Worm (Caenorhabditis elegans) whole organism, L3 larva: ENCODE data around the gene tir-1.

Experiments
- R02D3.7 ChIP-seq: fragments of 150-350 bp; optimal IDR thresholded peaks from 2 replicates; lab custom pipeline; 2014; ENCODE audit warnings: missing biosample characterization, missing genetic modification characterization
- ZK546.5 ChIP-seq: sonication (generic microtip); optimal IDR thresholded peaks from 2 replicates; lab custom pipeline; 2017; ENCODE audit warnings: missing biosample characterization, missing genetic modification characterization
- aly-2 ChIP-seq: fragments of 150-350 bp; optimal IDR thresholded peaks from 2 replicates; lab custom pipeline; 2014; ENCODE audit warnings: missing biosample characterization, missing genetic modification characterization
- ama-1 ChIP-seq: fragments of 150-350 bp; optimal IDR thresholded peaks from 2 replicates; lab custom pipeline; 2018
- ceh-16 ChIP-seq: sonication (generic microtip); optimal IDR thresholded peaks from 2 replicates; lab custom pipeline; 2017; ENCODE audit warnings: missing biosample characterization, missing genetic modification characterization
- ceh-28 ChIP-seq: fragments of 150-350 bp; optimal IDR thresholded peaks from 2 replicates; lab custom pipeline; 2014; ENCODE audit warnings: missing biosample characterization, missing genetic modification reagents, missing genetic modification characterization
- ceh-82 ChIP-seq: fragments of 150-350 bp; optimal IDR thresholded peaks from 2 replicates; lab custom pipeline; 2014; ENCODE audit warnings: missing biosample characterization, missing genetic modification characterization
- ceh-9 ChIP-seq: sonication (generic microtip); optimal IDR thresholded peaks from 2 replicates; lab custom pipeline; 2018; ENCODE audit warnings: missing biosample characterization, missing genetic modification characterization
- daf-12 ChIP-seq: fragments of 150-350 bp; optimal IDR thresholded peaks from 2 replicates; lab custom pipeline; 2014; ENCODE audit warnings: missing biosample characterization, missing genetic modification reagents, missing genetic modification characterization
- egl-27 ChIP-seq: sonication (generic microtip); optimal IDR thresholded peaks from 4 replicates; lab custom pipeline; 2017; ENCODE audit warnings: missing biosample characterization, missing genetic modification reagents, missing genetic modification characterization
- egl-5 ChIP-seq: fragments of 150-350 bp; optimal IDR thresholded peaks from 2 replicates; lab custom pipeline; 2017; ENCODE audit warnings: missing biosample characterization, missing genetic modification reagents, missing genetic modification characterization, inconsistent platforms
- elt-1 ChIP-seq: fragments of 150-350 bp; optimal IDR thresholded peaks from 2 replicates; lab custom pipeline; 2014; ENCODE audit warnings: missing biosample characterization, missing genetic modification characterization
- elt-2 ChIP-seq: sonication (generic microtip); optimal IDR thresholded peaks from 2 replicates; lab custom pipeline; 2016; ENCODE audit warnings: missing genetic modification reagents, mild to moderate bottlenecking, missing genetic modification characterization, missing compliant biosample characterization
- elt-3 ChIP-seq, 3 experiments: fragments of 150-350 bp in 1 of 3; sonication (generic microtip) in 2 of 3; optimal IDR thresholded peaks; 2 replicates in 2 of 3; 4 replicates in 1 of 3; lab custom pipeline; 2014 to 2017; ENCODE audit warnings: missing biosample characterization in 3 of 3, missing genetic modification characterization in 3 of 3
- eor-1 ChIP-seq, 2 experiments: fragments of 150-350 bp; optimal IDR thresholded peaks; 2 replicates each; lab custom pipeline; 2014 to 2018; ENCODE audit warnings: missing biosample characterization in 2 of 2, missing genetic modification characterization in 2 of 2
- fkh-10 ChIP-seq: sonication (generic microtip); optimal IDR thresholded peaks from 2 replicates; lab custom pipeline; 2017; ENCODE audit warnings: missing biosample characterization, missing genetic modification reagents, missing genetic modification characterization
- fkh-2 ChIP-seq: fragments of 150-350 bp; optimal IDR thresholded peaks from 2 replicates; lab custom pipeline; 2014; ENCODE audit warnings: missing biosample characterization, missing genetic modification reagents, missing genetic modification characterization
- fos-1 ChIP-seq: fragments of 150-350 bp; optimal IDR thresholded peaks from 2 replicates; lab custom pipeline; 2014; ENCODE audit warnings: missing biosample characterization, missing genetic modification characterization
- hmg-11 ChIP-seq: sonication (generic microtip); optimal IDR thresholded peaks from 2 replicates; lab custom pipeline; 2016; ENCODE audit warnings: missing genetic modification characterization, missing compliant biosample characterization
- jun-1 ChIP-seq: fragments of 150-350 bp; optimal IDR thresholded peaks from 2 replicates; lab custom pipeline; 2014; ENCODE audit warnings: missing biosample characterization, missing genetic modification reagents, missing genetic modification characterization
- lin-15B ChIP-seq: fragments of 150-350 bp; optimal IDR thresholded peaks from 2 replicates; lab custom pipeline; 2014; ENCODE audit warnings: missing biosample characterization, missing genetic modification characterization
- lin-39 ChIP-seq: fragments of 150-350 bp; optimal IDR thresholded peaks from 2 replicates; lab custom pipeline; 2018; ENCODE audit warnings: missing biosample characterization, missing genetic modification reagents, missing genetic modification characterization
- lsy-12 ChIP-seq: sonication (generic microtip); optimal IDR thresholded peaks from 2 replicates; lab custom pipeline; 2016; ENCODE audit warnings: mild to moderate bottlenecking, missing genetic modification characterization, missing compliant biosample characterization
- mdl-1 ChIP-seq: fragments of 150-350 bp; optimal IDR thresholded peaks from 2 replicates; lab custom pipeline; 2014; ENCODE audit warnings: missing biosample characterization, missing genetic modification characterization
- mml-1 ChIP-seq: fragments of 150-350 bp; sonication (generic microtip); optimal IDR thresholded peaks from 3 replicates; lab custom pipeline; 2014; ENCODE audit warnings: missing biosample characterization, missing genetic modification characterization
- nfya-1 ChIP-seq: sonication (generic microtip); optimal IDR thresholded peaks from 2 replicates; lab custom pipeline; 2017; ENCODE audit warnings: missing genetic modification characterization, mild to moderate bottlenecking, missing compliant biosample characterization, antibody characterized with exemption, moderate library complexity; ENCODE audit not compliant: insufficient read depth
- nhr-11 ChIP-seq: fragments of 150-350 bp; optimal IDR thresholded peaks from 2 replicates; lab custom pipeline; 2014; ENCODE audit warnings: missing biosample characterization, missing genetic modification characterization
- nhr-12 ChIP-seq: fragments of 150-350 bp; optimal IDR thresholded peaks from 2 replicates; lab custom pipeline; 2014; ENCODE audit warnings: missing biosample characterization, missing genetic modification characterization
- nhr-23 ChIP-seq: fragments of 150-350 bp; optimal IDR thresholded peaks from 2 replicates; lab custom pipeline; 2014; ENCODE audit warnings: missing biosample characterization, missing genetic modification reagents, missing genetic modification characterization
- nhr-25 ChIP-seq: sonication (generic microtip); optimal IDR thresholded peaks from 2 replicates; lab custom pipeline; 2017; ENCODE audit warnings: missing biosample characterization, missing genetic modification characterization
- nhr-28 ChIP-seq: fragments of 150-350 bp; optimal IDR thresholded peaks from 2 replicates; lab custom pipeline; 2014; ENCODE audit warnings: missing biosample characterization, missing genetic modification characterization
- nhr-43 ChIP-seq: sonication (generic microtip); optimal IDR thresholded peaks from 2 replicates; lab custom pipeline; 2016; ENCODE audit warnings: mild to moderate bottlenecking, missing genetic modification characterization, missing compliant biosample characterization; ENCODE audit not compliant: poor library complexity, severe bottlenecking
- nhr-67 ChIP-seq: fragments of 150-350 bp; optimal IDR thresholded peaks from 2 replicates; lab custom pipeline; 2014; ENCODE audit warnings: missing biosample characterization, missing genetic modification characterization
- nhr-76 ChIP-seq: fragments of 150-350 bp; sonication (generic microtip); optimal IDR thresholded peaks from 5 replicates; lab custom pipeline; 2014; ENCODE audit warnings: missing biosample characterization, missing genetic modification characterization
- nhr-77 ChIP-seq: fragments of 150-350 bp; optimal IDR thresholded peaks from 2 replicates; lab custom pipeline; 2014; ENCODE audit warnings: missing biosample characterization, missing genetic modification characterization
- pha-4 ChIP-seq: fragments of 150-350 bp; optimal IDR thresholded peaks from 2 replicates; lab custom pipeline; 2014; ENCODE audit warnings: missing biosample characterization, missing genetic modification reagents, missing genetic modification characterization
- pqm-1 ChIP-seq: fragments of 150-350 bp; optimal IDR thresholded peaks from 2 replicates; lab custom pipeline; 2017; ENCODE audit warnings: missing biosample characterization, missing genetic modification characterization, inconsistent platforms
- sea-2 ChIP-seq: fragments of 150-350 bp; sonication (generic microtip); optimal IDR thresholded peaks from 4 replicates; lab custom pipeline; 2014; ENCODE audit warnings: missing biosample characterization, missing genetic modification reagents, missing genetic modification characterization
- skn-1 ChIP-seq: fragments of 150-350 bp; optimal IDR thresholded peaks from 2 replicates; lab custom pipeline; 2014; ENCODE audit warnings: missing biosample characterization, missing genetic modification characterization
- snpc-4 ChIP-seq: fragments of 150-350 bp; optimal IDR thresholded peaks from 2 replicates; lab custom pipeline; 2014; ENCODE audit warnings: missing biosample characterization, missing genetic modification characterization
- tbx-2 ChIP-seq: sonication (generic microtip); optimal IDR thresholded peaks from 2 replicates; lab custom pipeline; 2016; ENCODE audit warnings: mild to moderate bottlenecking, missing genetic modification characterization, missing compliant biosample characterization
- unc-39 ChIP-seq: sonication (generic microtip); optimal IDR thresholded peaks from 4 replicates; lab custom pipeline; 2017; ENCODE audit warnings: missing biosample characterization, missing genetic modification characterization
- unc-62 ChIP-seq: fragments of 150-350 bp; sonication (generic microtip); optimal IDR thresholded peaks from 4 replicates; lab custom pipeline; 2014; ENCODE audit warnings: missing biosample characterization, missing genetic modification reagents, missing genetic modification characterization
- zag-1 ChIP-seq: fragments of 150-350 bp; optimal IDR thresholded peaks from 2 replicates; lab custom pipeline; 2014; ENCODE audit warnings: missing biosample characterization, missing genetic modification characterization
- ztf-11 ChIP-seq: fragments of 150-350 bp; optimal IDR thresholded peaks from 2 replicates; lab custom pipeline; 2014; ENCODE audit warnings: missing biosample characterization, missing genetic modification characterization
- ztf-4 ChIP-seq: fragments of 150-350 bp; optimal IDR thresholded peaks from 2 replicates; lab custom pipeline; 2014; ENCODE audit warnings: missing biosample characterization, missing genetic modification characterization

Gene tir-1

ce11 chrIII:3926801-3927200, 25.4 kb upstream of the tir-1 start:
- TF ChIP-seq nhr-12 (tag; lab: Kevin White, UChicago) = no peak
- no peak for TF ChIP-seq elt-1 (tag; lab: Kevin White, UChicago)
- no peak for TF ChIP-seq elt-3 (tag; optimal IDR thresholded peaks at IDR 0.05; lab: Kevin White, UChicago)
- no peak for TF ChIP-seq egl-27 (tag; lab: Kevin White, UChicago)
- TF ChIP-seq eor-1 (tag; optimal IDR thresholded peaks at IDR 0.05; lab: Kevin White, UChicago) = no peak
- TF ChIP-seq elt-2 (tag; lab: Kevin White, UChicago) = no peak
- no peak for TF ChIP-seq ceh-9 (tag; lab: Kevin White, UChicago)
- no peak for TF ChIP-seq pha-4 (tag; lab: Kevin White, UChicago)
- TF ChIP-seq mdl-1 (tag; lab: Kevin White, UChicago) = no peak
- TF ChIP-seq, all 47 proteins: peak for 0

DNA sequence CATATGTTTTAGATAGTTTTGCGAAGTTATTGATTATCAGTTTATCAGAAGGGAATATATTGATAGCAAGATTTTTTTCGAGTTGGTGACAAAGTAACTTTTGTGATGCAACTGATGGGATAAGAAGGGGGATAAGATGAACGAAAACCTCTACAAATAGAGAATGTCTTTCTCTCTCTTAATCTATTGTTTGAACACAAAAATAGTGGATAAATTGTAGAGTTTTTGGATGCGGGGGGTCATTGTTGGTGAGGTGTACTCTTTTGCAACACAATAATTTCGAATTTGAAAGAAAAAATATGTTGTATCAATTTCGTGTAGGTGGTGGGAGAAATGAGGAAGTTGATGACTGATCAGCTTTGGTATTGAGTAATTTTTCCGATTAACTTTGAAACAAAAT, 24.7 kb upstream of the tir-1 start, which contains the start of gene ZK1058.9:
TSS of gene ZK1058.9 (minus strand) at position 101 of the 400 bp plus-strand sequence.
- TF ChIP-seq mdl-1 (tag; lab: Kevin White, UChicago) (no peak), egl-27 (tag; lab: Kevin White, UChicago) (no peak), lin-39 (no peak), fkh-2 (no peak), R02D3.7 (tag; lab: Kevin White, UChicago) (no peak), nhr-11 (tag; lab: Kevin White, UChicago) (no peak), elt-1 (tag; lab: Kevin White, UChicago) (no peak), egl-5 (tag; lab: Kevin White, UChicago) (no peak), fkh-10 (GFP tag; lab: Kevin White, UChicago) (no peak)

ce11 chrIII:3921646-3922328, 20.3 kb upstream of the tir-1 start, which contains the start of the genes metl-6 and nit-1:
Gene metl-6 (minus strand): TSS chrIII:3921711.
Gene nit-1 (plus strand): TSS chrIII:3922207.
- TF ChIP-seq nhr-76 (tag; lab: Kevin White, UChicago) (no peak), fos-1 (tag; lab: Kevin White, UChicago) (no peak), lin-39 (no peak), nhr-77 (tag; lab: Kevin White, UChicago) (no peak), zag-1 (no peak), ceh-28 (tag; lab: Kevin White, UChicago) (no peak), fkh-10 (GFP tag; lab: Kevin White, UChicago) (no peak), ztf-11 (tag; lab: Kevin White, UChicago) (no peak), ama-1 (lab: Kevin White, UChicago) (no peak), egl-5 (tag; lab: Kevin White, UChicago) (no peak), nhr-28 (no peak), pha-4 (tag; lab: Kevin White, UChicago) (peak; percentile 26), nhr-23 (tag; lab: Kevin White, UChicago) (no peak), fkh-2 (no peak), nfya-1 (tag; lab: Kevin White, UChicago) (peak; percentile 7), elt-1 (tag; lab: Kevin White, UChicago) (no peak), hmg-11 (no peak), ZK546.5 (tag; lab: Kevin White, UChicago) (no peak), tbx-2 (tag; lab: Kevin White, UChicago) (no peak), ceh-82 (tag; lab: Kevin White, UChicago) (no peak), nhr-25 (tag; lab: Kevin White, UChicago) (peak; percentile 13), egl-27 (tag; lab: Kevin White, UChicago) (no peak), ceh-16 (no peak), unc-39 (tag; lab: Kevin White, UChicago) (no peak), jun-1 (tag; lab: Kevin White, UChicago) (no peak), elt-2 (tag; lab: Kevin White, UChicago) (peak; percentile 17), ztf-4 (tag; lab: Kevin White, UChicago) (no peak), mml-1 (tag; lab: Kevin White, UChicago) (no peak), aly-2 (tag; lab: Kevin White, UChicago) (no peak), unc-62 (GFP tag; lab: Kevin White, UChicago) (no peak), sea-2 (GFP tag; lab: Kevin White, UChicago) (no peak), nhr-11 (tag; lab: Kevin White, UChicago) (no peak), lin-15B (peak; percentile 11), snpc-4 (tag; lab: Kevin White, UChicago) (no peak), mdl-1 (tag; lab: Kevin White, UChicago) (no peak), nhr-43 (tag; lab: Kevin White, UChicago) (peak; percentile 51), eor-1 (tag; optimal IDR thresholded peaks at IDR 0.05; lab: Kevin White, UChicago) (no peak), elt-3 (tag; optimal IDR thresholded peaks at IDR 0.05; lab: Kevin White, UChicago) (no peak), R02D3.7 (tag; lab: Kevin White, UChicago) (no peak), nhr-12 (tag; lab: Kevin White, UChicago) (no peak), pqm-1 (tag; lab: Kevin White, UChicago) (peak; percentile 40), ceh-9 (tag; lab: Kevin White, UChicago) (no peak), nhr-67 (no peak), daf-12 (tag; lab: Kevin White, UChicago) (no peak), lsy-12 (tag; lab: Kevin White, UChicago) (no peak), skn-1 (tag; lab: Kevin White, UChicago) (peak; percentile 6)
